Fruit fly (Drosophila melanogaster) whole organism, embryonic: Measurements from ENCODE around the gene Nthl1.

Source experiments
- Asciz ChIP-seq: fragments of 200-800 bp; sonication (Bioruptor generic); optimal IDR thresholded peaks from 2 replicates; lab custom pipeline; 2017; ENCODE audit warnings: missing biosample characterization, mild to moderate bottlenecking, missing genetic modification characterization, missing genetic modification reagents
- CG11398 ChIP-seq: fragments of 200-800 bp; sonication (Bioruptor generic); optimal IDR thresholded peaks from 2 replicates; lab custom pipeline; 2016; ENCODE audit warnings: missing biosample characterization, missing genetic modification characterization
- CG11696 ChIP-seq: fragments of 200-800 bp; sonication (Bioruptor generic); IDR thresholded peaks from 2 replicates; pipeline ENCODE4 v1.3.6; 2022; ENCODE audit warnings: missing biosample characterization, missing genetic modification characterization
- CG11723 ChIP-seq: fragments of 200-800 bp; sonication (Bioruptor generic); optimal IDR thresholded peaks from 2 replicates; lab custom pipeline; 2017; ENCODE audit warnings: missing biosample characterization, mild to moderate bottlenecking, missing genetic modification characterization
- CG12071 ChIP-seq: fragments of 200-800 bp; sonication (Bioruptor generic); optimal IDR thresholded peaks from 3 replicates; lab custom pipeline; 2018; ENCODE audit warnings: missing biosample characterization, mild to moderate bottlenecking, missing genetic modification characterization
- CG12236 ChIP-seq: fragments of 200-800 bp; sonication (Bioruptor generic); optimal IDR thresholded peaks from 2 replicates; lab custom pipeline; 2016; ENCODE audit warnings: missing biosample characterization, missing genetic modification characterization
- CG13123 ChIP-seq: fragments of 200-800 bp; sonication (Bioruptor generic); optimal IDR thresholded peaks from 2 replicates; lab custom pipeline; 2016; ENCODE audit warnings: missing biosample characterization, missing genetic modification characterization
- CG17186 ChIP-seq: fragments of 200-800 bp; sonication (Bioruptor generic); optimal IDR thresholded peaks from 3 replicates; lab custom pipeline; 2017; ENCODE audit warnings: missing biosample characterization, missing genetic modification reagents, missing genetic modification characterization
- CG17612 ChIP-seq: fragments of 200-800 bp; sonication (Bioruptor generic); IDR thresholded peaks from 2 replicates; pipeline ENCODE4 v1.3.6; 2022; ENCODE audit warnings: missing biosample characterization, missing genetic modification characterization
- CG2875 ChIP-seq: fragments of 200-800 bp; sonication (Bioruptor generic); optimal IDR thresholded peaks from 2 replicates; lab custom pipeline; 2017; ENCODE audit warnings: missing biosample characterization, mild to moderate bottlenecking, missing genetic modification characterization, missing genetic modification reagents
- CG31224 ChIP-seq: fragments of 200-800 bp; sonication (Bioruptor generic); IDR thresholded peaks from 2 replicates; pipeline ENCODE4 v1.3.6; 2022; ENCODE audit warnings: missing biosample characterization, missing genetic modification characterization
- CG3838 ChIP-seq: fragments of 200-800 bp; sonication (Bioruptor generic); optimal IDR thresholded peaks from 3 replicates; lab custom pipeline; 2016; ENCODE audit warnings: missing biosample characterization, missing genetic modification characterization
- CG4404 ChIP-seq: fragments of 200-800 bp; sonication (Bioruptor generic); IDR thresholded peaks from 2 replicates; pipeline ENCODE4 v1.3.6; 2022; ENCODE audit warnings: missing biosample characterization, missing genetic modification characterization
- CG7987 ChIP-seq: fragments of 200-800 bp; sonication (Bioruptor generic); optimal IDR thresholded peaks from 2 replicates; lab custom pipeline; 2018; ENCODE audit warnings: missing biosample characterization, mild to moderate bottlenecking, missing genetic modification characterization, moderate library complexity
- CG9609 ChIP-seq: fragments of 200-800 bp; sonication (Bioruptor generic); optimal IDR thresholded peaks from 3 replicates; lab custom pipeline; 2016; ENCODE audit warnings: missing biosample characterization, missing genetic modification characterization
- CG9727 ChIP-seq: fragments of 200-800 bp; sonication (Bioruptor generic); optimal IDR thresholded peaks from 3 replicates; lab custom pipeline; 2017; ENCODE audit warnings: missing biosample characterization, mild to moderate bottlenecking, missing genetic modification characterization
- Fer1 ChIP-seq: fragments of 200-800 bp; sonication (Bioruptor generic); optimal IDR thresholded peaks from 2 replicates; lab custom pipeline; 2017; ENCODE audit warnings: missing biosample characterization, mild to moderate bottlenecking, missing genetic modification characterization
- GATAe ChIP-seq: fragments of 200-800 bp; sonication (Bioruptor generic); conservative IDR thresholded peaks from 2 replicates; pipeline ENCODE4 v1.3.6; 2022; ENCODE audit warnings: missing biosample characterization, missing genetic modification characterization
- Lhr ChIP-seq: fragments of 200-800 bp; sonication (Bioruptor generic); optimal IDR thresholded peaks from 3 replicates; lab custom pipeline; 2017; ENCODE audit warnings: mild to moderate bottlenecking, missing biosample characterization, missing genetic modification reagents, missing genetic modification characterization
- Mes4 ChIP-seq: fragments of 200-800 bp; sonication (Bioruptor generic); optimal IDR thresholded peaks from 2 replicates; lab custom pipeline; 2016; ENCODE audit warnings: missing biosample characterization, missing genetic modification characterization
- Nf-YA ChIP-seq: fragments of 200-800 bp; sonication (Bioruptor generic); IDR thresholded peaks from 2 replicates; pipeline ENCODE4 v1.3.6; 2022; ENCODE audit warnings: missing biosample characterization, missing genetic modification characterization
- Nf-YB ChIP-seq: fragments of 200-800 bp; sonication (Bioruptor generic); optimal IDR thresholded peaks from 3 replicates; lab custom pipeline; 2019; ENCODE audit warnings: missing biosample characterization, mild to moderate bottlenecking, missing genetic modification characterization, moderate library complexity
- Optix ChIP-seq: fragments of 200-800 bp; sonication (Bioruptor generic); IDR thresholded peaks from 3 replicates; pipeline ENCODE4 v1.3.6; 2022; ENCODE audit warnings: missing biosample characterization, missing genetic modification characterization
- bbx ChIP-seq: fragments of 200-800 bp; sonication (Bioruptor generic); IDR thresholded peaks from 2 replicates; pipeline ENCODE4 v1.3.6; 2022; ENCODE audit warnings: missing biosample characterization, missing genetic modification characterization; ENCODE audit not compliant: partially characterized antibody
- bsh ChIP-seq, 2 experiments: fragments of 200-800 bp; sonication (Bioruptor generic); optimal IDR thresholded peaks; 2 replicates each; lab custom pipeline; 2017 to 2018; ENCODE audit warnings: mild to moderate bottlenecking in 2 of 2, missing biosample characterization in 2 of 2, missing genetic modification characterization in 2 of 2, moderate library complexity in 1 of 2
- btn ChIP-seq: fragments of 200-800 bp; sonication (Bioruptor generic); optimal IDR thresholded peaks from 2 replicates; lab custom pipeline; 2016; ENCODE audit warnings: missing biosample characterization, missing genetic modification characterization
- cg ChIP-seq: fragments of 200-800 bp; sonication (Bioruptor generic); optimal IDR thresholded peaks from 3 replicates; lab custom pipeline; 2019; ENCODE audit warnings: missing biosample characterization, mild to moderate bottlenecking, missing genetic modification characterization, moderate library complexity
- dpn ChIP-seq, 2 experiments: fragments of 200-800 bp; sonication (Bioruptor generic); optimal IDR thresholded peaks; 3 replicates each; lab custom pipeline; 2016; ENCODE audit warnings: missing biosample characterization in 2 of 2, missing genetic modification characterization in 2 of 2
- en ChIP-seq: fragments of 200-800 bp; sonication (Bioruptor generic); optimal IDR thresholded peaks from 2 replicates; lab custom pipeline; 2016; ENCODE audit warnings: missing biosample characterization, missing genetic modification characterization
- eve ChIP-seq, 2 experiments: fragments of >200 bp; optimal IDR thresholded peaks; 2 replicates each; lab custom pipeline; 2017; ENCODE audit warnings: missing biosample characterization in 2 of 2, missing genetic modification characterization in 2 of 2
- ewg ChIP-seq: fragments of 200-800 bp; sonication (Bioruptor generic); optimal IDR thresholded peaks from 3 replicates; lab custom pipeline; 2017; ENCODE audit warnings: mild to moderate bottlenecking, missing biosample characterization, missing genetic modification reagents, missing genetic modification characterization
- fd64A ChIP-seq: fragments of 200-800 bp; sonication (Bioruptor generic); optimal IDR thresholded peaks from 3 replicates; lab custom pipeline; 2018; ENCODE audit warnings: missing biosample characterization, mild to moderate bottlenecking, missing genetic modification characterization
- gce ChIP-seq: fragments of 200-800 bp; sonication (Bioruptor generic); IDR thresholded peaks from 3 replicates; pipeline ENCODE4 v1.3.6; 2022; ENCODE audit warnings: missing biosample characterization, missing genetic modification characterization
- gsb-n ChIP-seq: fragments of 200-800 bp; sonication (Bioruptor generic); optimal IDR thresholded peaks from 3 replicates; lab custom pipeline; 2018; ENCODE audit warnings: missing biosample characterization, mild to moderate bottlenecking, missing genetic modification characterization
- kay ChIP-seq: fragments of 200-800 bp; sonication (Bioruptor generic); optimal IDR thresholded peaks from 2 replicates; lab custom pipeline; 2016; ENCODE audit warnings: missing biosample characterization, missing genetic modification characterization
- lab ChIP-seq: fragments of 200-800 bp; sonication (Bioruptor generic); optimal IDR thresholded peaks from 3 replicates; lab custom pipeline; 2017; ENCODE audit warnings: missing biosample characterization, missing genetic modification characterization, mild to moderate bottlenecking, moderate library complexity, missing genetic modification reagents
- lola ChIP-seq, 3 experiments: fragments of >200 bp in 2 of 3; fragments of 200-800 bp in 1 of 3; sonication (Bioruptor generic) in 1 of 3; optimal IDR thresholded peaks; 2 replicates each; lab custom pipeline; 2017 to 2019; ENCODE audit warnings: missing biosample characterization in 3 of 3, missing genetic modification characterization in 3 of 3, mild to moderate bottlenecking in 1 of 3, moderate library complexity in 1 of 3
- nerfin-1 ChIP-seq: fragments of 200-800 bp; sonication (Bioruptor generic); optimal IDR thresholded peaks from 3 replicates; lab custom pipeline; 2019; ENCODE audit warnings: missing biosample characterization, mild to moderate bottlenecking, missing genetic modification characterization, moderate library complexity
- pan ChIP-seq, 4 experiments: fragments of >200 bp in 3 of 4; fragments of 200-800 bp in 1 of 4; sonication (Bioruptor generic) in 1 of 4; optimal IDR thresholded peaks in 3 of 4; IDR thresholded peaks in 1 of 4; 2 replicates each; pipeline versions ENCODE4 v1.3.6 to Lab custom; 2017 to 2022; ENCODE audit warnings: missing biosample characterization in 2 of 4, missing genetic modification characterization in 2 of 4, mixed read lengths in 1 of 4
- pfk ChIP-seq: fragments of 200-800 bp; sonication (Bioruptor generic); optimal IDR thresholded peaks from 2 replicates; lab custom pipeline; 2018; ENCODE audit warnings: missing biosample characterization, mild to moderate bottlenecking, missing genetic modification characterization, moderate library complexity
- sens ChIP-seq: fragments of 200-800 bp; sonication (Bioruptor generic); peaks from one replicate; lab custom pipeline; 2016; ENCODE audit warnings: missing biosample characterization, missing genetic modification characterization
- sim ChIP-seq: fragments of 200-800 bp; sonication (Bioruptor generic); IDR thresholded peaks from 2 replicates; pipeline ENCODE4 v1.3.6; 2022; ENCODE audit warnings: missing biosample characterization, missing genetic modification characterization
- sqz ChIP-seq: fragments of 200-800 bp; sonication (Bioruptor generic); optimal IDR thresholded peaks from 3 replicates; lab custom pipeline; 2018; ENCODE audit warnings: missing biosample characterization, mild to moderate bottlenecking, missing genetic modification characterization
- stwl ChIP-seq: fragments of 200-800 bp; sonication (Bioruptor generic); optimal IDR thresholded peaks from 3 replicates; lab custom pipeline; 2018; ENCODE audit warnings: missing biosample characterization, mild to moderate bottlenecking, missing genetic modification characterization, moderate library complexity
- unpg ChIP-seq: fragments of 200-800 bp; sonication (Bioruptor generic); optimal IDR thresholded peaks from 3 replicates; lab custom pipeline; 2018; ENCODE audit warnings: missing biosample characterization, mild to moderate bottlenecking, missing genetic modification characterization, moderate library complexity
- zf30C ChIP-seq: fragments of 200-800 bp; sonication (Bioruptor generic); optimal IDR thresholded peaks from 3 replicates; lab custom pipeline; 2018; ENCODE audit warnings: missing biosample characterization, mild to moderate bottlenecking, missing genetic modification characterization

Gene Nthl1

dm6 chr2L:20898478-20899075 lies 29.1 kb downstream of the Nthl1 start (continued):
- no peak for TF ChIP-seq eve (GFP tag; optimal IDR thresholded peaks at IDR 0.05; lab: Kevin White, UChicago)
- no peak for TF ChIP-seq lola (GFP tag; optimal IDR thresholded peaks at IDR 0.05; lab: Kevin White, UChicago)
- TF ChIP-seq CG4404 (GFP tag; lab: Robert Waterston, UW): no peak
- TF ChIP-seq ewg (GFP tag; lab: Kevin White, UChicago): no peak
- no peak for TF ChIP-seq Nf-YA (GFP tag; lab: Robert Waterston, UW)

dm6 chr2L:20896681-20897341 lies 30.8 kb downstream of the Nthl1 start:
- TF ChIP-seq CG9727 (no peak), bbx (GFP tag; lab: Robert Waterston, UW) (no peak), lab (GFP tag; lab: Kevin White, UChicago) (peak; percentile 79), CG17612 (GFP tag; lab: Robert Waterston, UW) (no peak), CG17186 (no peak), CG11398 (GFP tag; lab: Kevin White, UChicago) (peak; percentile 13), Asciz (GFP tag; lab: Kevin White, UChicago) (peak; percentile 87), fd64A (peak; percentile 89), dpn (GFP tag; optimal IDR thresholded peaks at IDR 0.05; lab: Kevin White, UChicago) (no peak), CG11696 (no peak), btn (peak; percentile 9), unpg (GFP tag; lab: Kevin White, UChicago) (peak; percentile 49), stwl (tag; lab: Kevin White, UChicago) (no peak), pfk (GFP tag; lab: Kevin White, UChicago) (peak; percentile 40), CG7987 (GFP tag; lab: Kevin White, UChicago) (peak; percentile 87), pan (optimal IDR thresholded peaks at IDR 0.05; lab: Kevin White, UChicago) (no peak), pan (GFP tag; optimal IDR thresholded peaks at IDR 0.05 in 1 of 2, IDR thresholded peaks at IDR 0.05 in 1 of 2) (peak in 1 of 2 experiments; percentile 13), CG2875 (GFP tag; lab: Kevin White, UChicago) (peak; percentile 65), CG9609 (no peak), zf30C (GFP tag; lab: Kevin White, UChicago) (no peak), Optix (0 out of 3 replicates have a peak, but pooled peaks have one; percentile 5), Fer1 (GFP tag; lab: Kevin White, UChicago) (peak; percentile 46), en (no peak), sim (GFP tag; lab: Robert Waterston, UW) (no peak), CG12071 (peak; percentile 84), CG31224 (no peak), GATAe (GFP tag; lab: Robert Waterston, UW) (no peak), CG11723 (GFP tag; lab: Kevin White, UChicago) (peak; percentile 43), kay (GFP tag; lab: Kevin White, UChicago) (peak; percentile 7), bsh (GFP tag; optimal IDR thresholded peaks at IDR 0.05; lab: Kevin White, UChicago) (peak in 1 of 2 experiments; percentile 66), gce (peak; percentile 72; the same call in 2 of the 3 replicates), Lhr (peak; percentile 63), gsb-n (tag; lab: Kevin White, UChicago) (peak; percentile 11), CG3838 (GFP tag; lab: Kevin White, UChicago) (peak; percentile 17), sqz (peak; percentile 61), nerfin-1 (tag; lab: Kevin White, UChicago) (peak; percentile 59), CG13123 (GFP tag; lab: Kevin White, UChicago) (peak; percentile 16), cg (GFP tag; lab: Kevin White, UChicago) (no peak), Mes4 (peak; percentile 13), sens (GFP tag; lab: Kevin White, UChicago) (peak; percentile 88), CG12236 (peak; percentile 40), Nf-YB (peak; percentile 28)
